Fruit fly (Drosophila melanogaster) whole organism, wandering third instar larva: Measurements from ENCODE around the gene CG7794.

Source experiments
- Hnf4 ChIP-seq: fragments of 200-800 bp; sonication (Bioruptor generic); optimal IDR thresholded peaks from 2 replicates; lab custom pipeline; 2016; ENCODE audit warnings: missing biosample characterization, mild to moderate bottlenecking, missing genetic modification characterization
- OdsH ChIP-seq: fragments of 200-800 bp; sonication (Bioruptor generic); optimal IDR thresholded peaks from 2 replicates; lab custom pipeline; 2016; ENCODE audit warnings: missing biosample characterization, mild to moderate bottlenecking, missing genetic modification characterization
- fru ChIP-seq: fragments of 200-800 bp; sonication (Bioruptor generic); optimal IDR thresholded peaks from 3 replicates; lab custom pipeline; 2016; ENCODE audit warnings: missing biosample characterization, mild to moderate bottlenecking, missing genetic modification characterization
- psq ChIP-seq: fragments of 200-800 bp; sonication (Bioruptor generic); optimal IDR thresholded peaks from 3 replicates; lab custom pipeline; 2017; ENCODE audit warnings: missing biosample characterization, mild to moderate bottlenecking, missing genetic modification characterization, moderate library complexity

- TF ChIP-seq psq (no peak), OdsH (GFP tag; lab: Kevin White, UChicago) (no peak), Hnf4 (GFP tag; lab: Kevin White, UChicago) (no peak), fru (GFP tag; lab: Kevin White, UChicago) (no peak)
Observed at dm6 chr3R:18013149-18013548, 10.4 kb upstream of the CG7794 start.
